Worm (Caenorhabditis elegans) whole organism, early embryonic: Measurements from ENCODE around the gene F21D9.1.
"Not testable (repeated sequence)": the region's sequence is repeated elsewhere in the genome, so short reads cannot be mapped to it uniquely, and the experiment has no call there.

Experiments
- B0310.2 ChIP-seq: sonication (generic microtip); optimal IDR thresholded peaks from 2 replicates; lab custom pipeline; 2016; ENCODE audit warnings: mild to moderate bottlenecking, missing genetic modification characterization, missing compliant biosample characterization
- F13C5.2 ChIP-seq: sonication (generic microtip); optimal IDR thresholded peaks from 2 replicates; lab custom pipeline; 2017; ENCODE audit warnings: mild to moderate bottlenecking, missing genetic modification characterization, inconsistent platforms, missing compliant biosample characterization
- aly-1 ChIP-seq: sonication (generic microtip); optimal IDR thresholded peaks from 2 replicates; lab custom pipeline; 2016; ENCODE audit warnings: missing genetic modification characterization, missing compliant biosample characterization
- ama-1 ChIP-seq: fragments of 150-350 bp; optimal IDR thresholded peaks from 2 replicates; lab custom pipeline; 2014
- ceh-13 ChIP-seq: fragments of 200-800 bp; sonication (Bioruptor generic); optimal IDR thresholded peaks from 2 replicates; lab custom pipeline; 2018; ENCODE audit warnings: mild to moderate bottlenecking, missing genetic modification characterization, missing compliant biosample characterization
- ceh-36 ChIP-seq: sonication (generic microtip); optimal IDR thresholded peaks from 2 replicates; lab custom pipeline; 2016; ENCODE audit warnings: missing genetic modification characterization, inconsistent platforms, missing compliant biosample characterization
- ets-7 ChIP-seq: sonication (generic microtip); optimal IDR thresholded peaks from 2 replicates; lab custom pipeline; 2016; ENCODE audit warnings: missing genotype, missing genetic modification characterization, missing compliant biosample characterization
- flt-1 ChIP-seq: fragments of 200-800 bp; sonication (Bioruptor generic); IDR thresholded peaks from 2 replicates; pipeline ENCODE4 v1.3.6; 2022; ENCODE audit warnings: missing genetic modification characterization, missing compliant biosample characterization
- hmbx-1 ChIP-seq: sonication (generic microtip); optimal IDR thresholded peaks from 2 replicates; lab custom pipeline; 2016; ENCODE audit warnings: mild to moderate bottlenecking, missing genetic modification characterization, missing compliant biosample characterization
- hmg-4 ChIP-seq: fragments of 200-800 bp; sonication (Bioruptor generic); optimal IDR thresholded peaks from 2 replicates; lab custom pipeline; 2018; ENCODE audit warnings: mild to moderate bottlenecking, missing genetic modification characterization, missing compliant biosample characterization
- hnd-1 ChIP-seq: sonication (generic microtip); optimal IDR thresholded peaks from 2 replicates; lab custom pipeline; 2016; ENCODE audit warnings: missing genetic modification characterization, missing compliant biosample characterization
- pes-1 ChIP-seq: fragments of 200-800 bp; sonication (Bioruptor generic); IDR thresholded peaks from 2 replicates; pipeline ENCODE4 v1.3.6; 2022; ENCODE audit warnings: missing genetic modification reagents, missing genetic modification characterization, missing compliant biosample characterization
- scrt-1 ChIP-seq: fragments of 200-800 bp; sonication (Bioruptor generic); IDR thresholded peaks from 2 replicates; pipeline ENCODE4 v1.3.6; 2022; ENCODE audit warnings: missing genetic modification characterization, missing compliant biosample characterization
- sea-1 ChIP-seq: fragments of 200-800 bp; sonication (Bioruptor generic); conservative IDR thresholded peaks from 2 replicates; pipeline ENCODE4 v1.3.6; 2022; ENCODE audit warnings: missing genetic modification characterization, missing compliant biosample characterization
- tbx-11 ChIP-seq: fragments of 200-800 bp; sonication (Bioruptor generic); IDR thresholded peaks from 2 replicates; pipeline ENCODE4 v1.3.6; 2022; ENCODE audit warnings: missing genetic modification characterization, missing compliant biosample characterization
- tbx-37 ChIP-seq: fragments of 200-800 bp; sonication (Bioruptor generic); conservative IDR thresholded peaks from 2 replicates; pipeline ENCODE4 v1.3.6; 2022; ENCODE audit warnings: missing genetic modification reagents, missing genetic modification characterization, missing compliant biosample characterization
- tra-4 ChIP-seq: sonication (generic microtip); optimal IDR thresholded peaks from 2 replicates; lab custom pipeline; 2017; ENCODE audit warnings: missing genetic modification characterization, missing compliant biosample characterization

The F21D9.1 gene

DNA sequence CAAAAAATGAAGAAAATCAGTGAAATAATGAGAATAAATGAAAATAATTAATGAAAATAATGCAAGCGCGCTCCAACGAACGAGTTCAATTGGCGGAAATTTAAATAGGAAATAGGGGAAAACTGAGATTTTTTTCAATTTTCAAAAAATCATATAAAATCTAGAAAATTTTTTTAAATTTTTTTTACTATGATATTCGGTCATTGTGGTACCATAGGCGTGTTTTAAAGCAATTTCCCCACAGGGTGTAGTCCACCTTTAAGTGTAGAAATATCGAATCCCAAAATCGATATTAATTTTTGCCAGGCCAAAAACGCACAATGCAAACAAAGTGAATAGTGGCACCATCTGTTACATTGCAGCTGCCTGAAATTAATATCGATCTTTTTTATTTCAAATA, at the start of gene F21D9.1:
TSS of gene F21D9.1 (plus strand) at position 301 of the 400 bp plus-strand sequence.
- not testable (repeated sequence) for TF ChIP-seq tra-4 (tag; lab: Kevin White, UChicago); hmg-4 (GFP tag; lab: Kevin White, UChicago); ama-1 (lab: Kevin White, UChicago)

- no peak for TF ChIP-seq aly-1 (tag; lab: Kevin White, UChicago)
- no peak for TF ChIP-seq ceh-13 (GFP tag; lab: Kevin White, UChicago)
- TF ChIP-seq hnd-1, result no peak
- TF ChIP-seq scrt-1 (GFP tag; lab: Robert Waterston, UW), result no peak
- TF ChIP-seq F13C5.2 (tag; lab: Kevin White, UChicago), result no peak
- no peak for TF ChIP-seq ama-1 (lab: Kevin White, UChicago)
- TF ChIP-seq flt-1, result no peak
- TF ChIP-seq sea-1 (GFP tag; lab: Robert Waterston, UW), result no peak
- TF ChIP-seq ceh-36 (tag; lab: Kevin White, UChicago), result no peak
- no peak for TF ChIP-seq tbx-37 (GFP tag; lab: Robert Waterston, UW)
- no peak for TF ChIP-seq tbx-11 (GFP tag; lab: Robert Waterston, UW)
Observed at ce11 chrV:19217104-19217503, 47.1 kb upstream of the F21D9.1 start, which contains the start of gene srr-2. Gene srr-2, minus strand, starts transcription at chrV:19217176.

DNA sequence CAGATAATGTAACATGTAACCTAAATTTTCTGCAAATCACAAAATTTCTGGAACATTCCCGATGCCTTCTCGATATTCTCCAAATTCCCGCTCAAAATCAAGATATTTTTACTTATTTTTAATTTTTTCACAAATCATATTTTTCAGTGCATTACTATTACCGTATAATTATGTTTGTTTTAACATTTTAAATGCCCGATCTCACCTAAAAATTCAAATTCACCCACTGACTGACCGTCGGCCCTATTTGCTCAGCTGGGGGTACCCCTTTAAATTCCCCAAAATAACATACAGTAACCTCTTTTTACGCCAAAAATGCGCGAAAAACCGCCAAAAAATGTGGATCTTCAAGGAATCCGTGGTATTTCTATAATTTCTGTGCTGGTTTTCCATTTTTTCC, 46.6 kb upstream of the F21D9.1 start, which contains the start of gene oac-49:
TSS of gene oac-49 (plus strand) at position 301 of the 400 bp plus-strand sequence.
- TF ChIP-seq tbx-11 (GFP tag; lab: Robert Waterston, UW) (no peak), F13C5.2 (tag; lab: Kevin White, UChicago) (no peak), hmbx-1 (tag; lab: Kevin White, UChicago) (no peak), B0310.2 (tag; lab: Kevin White, UChicago) (no peak), hnd-1 (no peak), hmg-4 (GFP tag; lab: Kevin White, UChicago) (no peak), tbx-37 (GFP tag; lab: Robert Waterston, UW) (no peak), ets-7 (tag; lab: Kevin White, UChicago) (no peak), aly-1 (tag; lab: Kevin White, UChicago) (no peak), ceh-36 (tag; lab: Kevin White, UChicago) (no peak), pes-1 (GFP tag; lab: Robert Waterston, UW) (no peak), scrt-1 (GFP tag; lab: Robert Waterston, UW) (no peak), ama-1 (lab: Kevin White, UChicago) (no peak), sea-1 (GFP tag; lab: Robert Waterston, UW) (no peak), ceh-13 (GFP tag; lab: Kevin White, UChicago) (no peak)

DNA sequence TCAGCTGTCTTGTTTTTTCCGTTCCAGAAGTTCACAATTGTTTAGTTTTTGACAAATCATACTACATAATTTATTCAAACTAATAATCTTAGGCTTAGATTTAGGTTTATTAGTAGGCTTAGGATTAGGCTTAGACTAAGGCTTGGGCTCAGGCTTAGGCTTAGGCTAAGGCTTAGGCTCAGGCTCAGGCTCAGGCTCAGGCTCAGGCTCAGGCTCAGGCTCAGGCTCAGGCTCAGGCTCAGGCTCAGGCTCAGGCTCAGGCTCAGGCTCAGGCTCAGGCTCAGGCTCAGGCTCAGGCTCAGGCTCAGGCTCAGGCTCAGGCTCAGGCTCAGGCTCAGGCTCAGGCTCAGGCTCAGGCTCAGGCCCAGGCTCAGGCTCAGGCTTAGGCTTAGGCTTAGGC, 35.3 kb upstream of the F21D9.1 start:
- peak; percentile 20 for TF ChIP-seq ceh-36 (tag; lab: Kevin White, UChicago)

DNA sequence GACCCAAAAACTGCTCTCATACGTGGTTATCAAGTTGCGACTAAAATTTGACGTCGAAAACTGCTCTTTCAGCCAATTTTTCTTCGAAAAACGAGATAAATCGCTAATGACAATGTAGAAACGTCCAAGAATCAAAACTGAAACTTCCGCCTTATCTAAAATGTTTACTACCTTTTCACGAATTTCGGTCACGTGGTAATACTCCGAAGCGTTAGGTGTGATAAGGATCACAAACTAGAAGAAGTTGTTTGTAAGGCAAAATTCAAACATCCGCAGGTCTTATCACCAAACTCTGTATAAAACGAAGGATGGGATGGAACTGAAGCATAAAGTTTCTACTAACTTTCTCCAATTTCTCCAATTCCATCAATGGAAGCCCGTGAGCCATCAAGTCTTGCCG, 33.8 kb upstream of the F21D9.1 start, which contains the start of gene sqst-3:
TSS of gene sqst-3 (plus strand) at position 370 of the 400 bp plus-strand sequence.
- TF ChIP-seq tbx-37 (GFP tag; lab: Robert Waterston, UW), result no peak
- no peak for TF ChIP-seq flt-1
- no peak for TF ChIP-seq tra-4 (tag; lab: Kevin White, UChicago)
- no peak for TF ChIP-seq hnd-1
- no peak for TF ChIP-seq sea-1 (GFP tag; lab: Robert Waterston, UW)
- TF ChIP-seq ets-7 (tag; lab: Kevin White, UChicago), result no peak
- TF ChIP-seq hmbx-1 (tag; lab: Kevin White, UChicago), result no peak
- no peak for TF ChIP-seq ama-1 (lab: Kevin White, UChicago)
- no peak for TF ChIP-seq F13C5.2 (tag; lab: Kevin White, UChicago)
- TF ChIP-seq tbx-11 (GFP tag; lab: Robert Waterston, UW), result no peak
- TF ChIP-seq hmg-4 (GFP tag; lab: Kevin White, UChicago), result no peak
- TF ChIP-seq scrt-1 (GFP tag; lab: Robert Waterston, UW), result no peak
- no peak for TF ChIP-seq ceh-13 (GFP tag; lab: Kevin White, UChicago)
- no peak for TF ChIP-seq B0310.2 (tag; lab: Kevin White, UChicago)
- TF ChIP-seq ceh-36 (tag; lab: Kevin White, UChicago), result no peak
- TF ChIP-seq pes-1 (GFP tag; lab: Robert Waterston, UW), result no peak

DNA sequence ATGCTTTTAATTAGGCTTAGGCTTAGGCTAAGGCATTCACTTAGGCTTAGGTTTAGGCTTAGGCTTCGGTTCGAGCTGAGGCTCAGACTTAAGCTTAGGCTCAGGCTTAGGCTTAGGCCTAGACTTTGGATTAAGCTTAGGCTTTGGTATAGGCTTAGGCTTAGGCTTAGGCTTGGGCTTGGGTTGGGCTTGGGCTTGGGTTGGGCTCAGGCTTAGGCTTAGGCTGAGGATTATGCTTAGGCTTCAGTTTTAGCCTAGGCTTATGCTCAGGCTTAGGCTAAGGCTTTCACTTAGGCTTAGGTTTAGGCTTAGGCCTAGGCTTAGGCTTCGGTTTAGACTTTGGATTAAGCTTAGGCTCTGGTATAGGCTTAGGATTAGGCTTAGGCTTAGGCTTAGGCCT, 33.1 kb upstream of the F21D9.1 start:
- TF ChIP-seq B0310.2 (tag; lab: Kevin White, UChicago) (no peak), scrt-1 (GFP tag; lab: Robert Waterston, UW) (no peak), ceh-36 (tag; lab: Kevin White, UChicago) (peak; percentile 95)

ce11 chrV:19233469-19233868, 30.8 kb upstream of the F21D9.1 start, which contains the start of gene fbxb-116:
Gene fbxb-116, plus strand, starts transcription at chrV:19233769.
- no peak for TF ChIP-seq sea-1 (GFP tag; lab: Robert Waterston, UW)
- TF ChIP-seq ceh-36 (tag; lab: Kevin White, UChicago), result no peak
- no peak for TF ChIP-seq scrt-1 (GFP tag; lab: Robert Waterston, UW)
- TF ChIP-seq pes-1 (GFP tag; lab: Robert Waterston, UW), result no peak
- no peak for TF ChIP-seq hnd-1
- TF ChIP-seq tbx-37 (GFP tag; lab: Robert Waterston, UW), result no peak
- no peak for TF ChIP-seq B0310.2 (tag; lab: Kevin White, UChicago)
- TF ChIP-seq hmg-4 (GFP tag; lab: Kevin White, UChicago), result no peak
- TF ChIP-seq hmbx-1 (tag; lab: Kevin White, UChicago), result no peak
- no peak for TF ChIP-seq ceh-13 (GFP tag; lab: Kevin White, UChicago)
- no peak for TF ChIP-seq tra-4 (tag; lab: Kevin White, UChicago)
- TF ChIP-seq flt-1, result no peak
- TF ChIP-seq ama-1 (lab: Kevin White, UChicago), result no peak

DNA sequence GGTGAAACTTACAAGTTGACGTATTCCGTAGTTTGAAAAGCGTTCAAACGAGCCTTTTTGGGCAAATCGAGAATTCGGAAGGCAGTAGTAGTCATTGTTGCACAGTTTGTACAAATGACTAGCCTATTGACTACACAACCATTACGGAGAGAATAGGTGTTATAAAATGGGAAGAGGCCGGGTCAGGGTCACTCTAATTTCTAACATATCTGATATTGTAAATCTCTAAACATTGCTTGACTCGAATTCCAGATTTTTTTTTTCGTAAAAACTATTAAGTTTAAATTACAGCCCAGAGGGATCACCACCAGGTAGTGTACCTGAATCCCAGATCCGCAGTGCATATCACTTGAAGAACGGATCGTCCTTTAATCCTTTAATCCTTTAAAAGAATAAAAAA, 27.0 kb upstream of the F21D9.1 start, which contains the start of gene fbxb-2:
TSS of gene fbxb-2 (minus strand) at position 101 of the 400 bp plus-strand sequence.
- no peak for TF ChIP-seq hmbx-1 (tag; lab: Kevin White, UChicago)
- peak; percentile 8 for TF ChIP-seq ceh-36 (tag; lab: Kevin White, UChicago)
- no peak for TF ChIP-seq ama-1 (lab: Kevin White, UChicago)
